Fruit fly (Drosophila melanogaster) whole organism, embryonic: ENCODE data around the gene VhaM9.7-c.

ENCODE experiments used
- Abd-B ChIP-seq: fragments of 200-800 bp; sonication (Bioruptor generic); optimal IDR thresholded peaks from 2 replicates; lab custom pipeline; 2018; ENCODE audit warnings: missing biosample characterization, mild to moderate bottlenecking, missing genetic modification characterization, moderate library complexity
- CG10147 ChIP-seq: fragments of 200-800 bp; sonication (Bioruptor generic); optimal IDR thresholded peaks from 2 replicates; lab custom pipeline; 2019; ENCODE audit warnings: missing biosample characterization, mild to moderate bottlenecking, missing genetic modification characterization, moderate library complexity
- CG10431 ChIP-seq: fragments of 200-800 bp; sonication (Bioruptor generic); optimal IDR thresholded peaks from 3 replicates; lab custom pipeline; 2018; ENCODE audit warnings: missing biosample characterization, mild to moderate bottlenecking, missing genetic modification characterization
- CG10543 ChIP-seq: fragments of 200-800 bp; sonication (Bioruptor generic); optimal IDR thresholded peaks from 3 replicates; lab custom pipeline; 2017; ENCODE audit warnings: missing biosample characterization, mild to moderate bottlenecking, missing genetic modification characterization, moderate library complexity
- CG10654 ChIP-seq: fragments of 200-800 bp; sonication (Bioruptor generic); optimal IDR thresholded peaks from 2 replicates; lab custom pipeline; 2016; ENCODE audit warnings: missing biosample characterization, missing genetic modification characterization
- CG10959 ChIP-seq: fragments of 200-800 bp; sonication (Bioruptor generic); IDR thresholded peaks from 2 replicates; pipeline ENCODE4 v1.3.6; 2022; ENCODE audit warnings: missing biosample characterization, missing genetic modification characterization
- CG13424 ChIP-seq: fragments of 200-800 bp; sonication (Bioruptor generic); optimal IDR thresholded peaks from 2 replicates; lab custom pipeline; 2019; ENCODE audit warnings: missing biosample characterization, mild to moderate bottlenecking, missing genetic modification characterization, moderate library complexity
- CG17361 ChIP-seq: fragments of 200-800 bp; sonication (Bioruptor generic); IDR thresholded peaks from 3 replicates; pipeline ENCODE4 v1.3.6; 2022; ENCODE audit warnings: missing biosample characterization, missing genetic modification characterization
- CG17912 ChIP-seq: fragments of 200-800 bp; sonication (Bioruptor generic); optimal IDR thresholded peaks from 2 replicates; lab custom pipeline; 2018; ENCODE audit warnings: missing biosample characterization, mild to moderate bottlenecking, missing genetic modification characterization
- CG18262 ChIP-seq: fragments of 200-800 bp; optimal IDR thresholded peaks from 3 replicates; lab custom pipeline; 2019; ENCODE audit warnings: missing biosample characterization, mild to moderate bottlenecking, missing genetic modification characterization, moderate library complexity
- CG2712 ChIP-seq: fragments of 200-800 bp; optimal IDR thresholded peaks from 3 replicates; lab custom pipeline; 2019; ENCODE audit warnings: missing biosample characterization, mild to moderate bottlenecking, missing genetic modification characterization, moderate library complexity
- CG34224 ChIP-seq: fragments of 200-800 bp; sonication (Bioruptor generic); IDR thresholded peaks from 3 replicates; pipeline ENCODE4 v1.3.6; 2022; ENCODE audit warnings: missing biosample characterization, missing genetic modification characterization; ENCODE audit not compliant: partially characterized antibody
- CG34376 ChIP-seq: fragments of 200-800 bp; sonication (Bioruptor generic); optimal IDR thresholded peaks from 2 replicates; lab custom pipeline; 2018; ENCODE audit warnings: missing biosample characterization, mild to moderate bottlenecking, missing genetic modification characterization
- CG3995 ChIP-seq: fragments of 200-800 bp; sonication (Bioruptor generic); optimal IDR thresholded peaks from 3 replicates; lab custom pipeline; 2016; ENCODE audit warnings: missing biosample characterization, missing genetic modification characterization
- CG4328 ChIP-seq: fragments of 200-800 bp; sonication (Bioruptor generic); optimal IDR thresholded peaks from 3 replicates; lab custom pipeline; 2017; ENCODE audit warnings: missing biosample characterization, missing genetic modification reagents, missing genetic modification characterization
- CG5180 ChIP-seq: fragments of 200-800 bp; sonication (Bioruptor generic); optimal IDR thresholded peaks from 3 replicates; lab custom pipeline; 2017; ENCODE audit warnings: missing biosample characterization, missing genetic modification characterization, mild to moderate bottlenecking, moderate library complexity, missing genetic modification reagents
- CG8359 ChIP-seq: fragments of 200-800 bp; sonication (Bioruptor generic); optimal IDR thresholded peaks from 2 replicates; lab custom pipeline; 2017; ENCODE audit warnings: missing biosample characterization, mild to moderate bottlenecking, missing genetic modification characterization, borderline replicate concordance
- CG9727 ChIP-seq: fragments of 200-800 bp; sonication (Bioruptor generic); optimal IDR thresholded peaks from 3 replicates; lab custom pipeline; 2017; ENCODE audit warnings: missing biosample characterization, mild to moderate bottlenecking, missing genetic modification characterization
- CrebB ChIP-seq: fragments of 200-800 bp; sonication (Bioruptor generic); optimal IDR thresholded peaks from 3 replicates; lab custom pipeline; 2018; ENCODE audit warnings: missing biosample characterization, mild to moderate bottlenecking, missing genetic modification characterization
- Dbx ChIP-seq: fragments of 200-800 bp; sonication (Bioruptor generic); IDR thresholded peaks from 3 replicates; pipeline ENCODE4 v1.3.6; 2022; ENCODE audit warnings: missing biosample characterization, missing genetic modification characterization
- Dp ChIP-seq: fragments of 200-800 bp; sonication (Bioruptor generic); optimal IDR thresholded peaks from 2 replicates; lab custom pipeline; 2018; ENCODE audit warnings: missing biosample characterization, mild to moderate bottlenecking, missing genetic modification characterization, moderate library complexity
- Eip74EF ChIP-seq, 2 experiments: fragments of 200-800 bp in 1 of 2; fragments of >200 bp in 1 of 2; sonication (Bioruptor generic) in 1 of 2; optimal IDR thresholded peaks; 2 replicates each; lab custom pipeline; 2017 to 2019; ENCODE audit warnings: missing biosample characterization in 2 of 2, missing genetic modification characterization in 2 of 2, mild to moderate bottlenecking in 1 of 2, moderate library complexity in 1 of 2
- H15 ChIP-seq: fragments of 200-800 bp; sonication (Bioruptor generic); IDR thresholded peaks from 3 replicates; pipeline ENCODE4 v1.3.6; 2022; ENCODE audit warnings: missing biosample characterization, missing genetic modification characterization
- HmgD ChIP-seq: fragments of 200-800 bp; sonication (Bioruptor generic); optimal IDR thresholded peaks from 3 replicates; lab custom pipeline; 2016; ENCODE audit warnings: missing biosample characterization, missing genetic modification characterization
- MBD-R2 ChIP-seq: fragments of 200-800 bp; sonication (Bioruptor generic); IDR thresholded peaks from 2 replicates; pipeline ENCODE4 v1.3.6; 2022; ENCODE audit warnings: missing biosample characterization, missing genetic modification characterization
- Max ChIP-seq: fragments of 200-800 bp; sonication (Bioruptor generic); optimal IDR thresholded peaks from 2 replicates; lab custom pipeline; 2016; ENCODE audit warnings: missing biosample characterization, mild to moderate bottlenecking, missing genetic modification characterization
- Rx ChIP-seq: fragments of 200-800 bp; sonication (Bioruptor generic); IDR thresholded peaks from 2 replicates; pipeline ENCODE4 v1.3.6; 2022; ENCODE audit warnings: missing biosample characterization, missing genetic modification characterization
- Ssrp ChIP-seq: fragments of 200-800 bp; sonication (Bioruptor generic); optimal IDR thresholded peaks from 2 replicates; lab custom pipeline; 2018; ENCODE audit warnings: missing biosample characterization, mild to moderate bottlenecking, missing genetic modification characterization, moderate library complexity
- bbx ChIP-seq: fragments of 200-800 bp; sonication (Bioruptor generic); IDR thresholded peaks from 2 replicates; pipeline ENCODE4 v1.3.6; 2022; ENCODE audit warnings: missing biosample characterization, missing genetic modification characterization; ENCODE audit not compliant: partially characterized antibody
- btn ChIP-seq: fragments of 200-800 bp; sonication (Bioruptor generic); optimal IDR thresholded peaks from 2 replicates; lab custom pipeline; 2016; ENCODE audit warnings: missing biosample characterization, missing genetic modification characterization
- crc ChIP-seq: fragments of 200-800 bp; sonication (Bioruptor generic); optimal IDR thresholded peaks from 2 replicates; lab custom pipeline; 2016; ENCODE audit warnings: missing biosample characterization, missing genetic modification characterization
- dmrt99B ChIP-seq: fragments of 200-800 bp; sonication (Bioruptor generic); optimal IDR thresholded peaks from 2 replicates; lab custom pipeline; 2018; ENCODE audit warnings: missing biosample characterization, mild to moderate bottlenecking, missing genetic modification characterization, moderate library complexity
- jigr1 ChIP-seq: fragments of 200-800 bp; sonication (Bioruptor generic); IDR thresholded peaks from 3 replicates; pipeline ENCODE4 v1.3.6; 2022; ENCODE audit warnings: missing biosample characterization, missing genetic modification characterization
- kah ChIP-seq: fragments of 200-800 bp; sonication (Bioruptor generic); optimal IDR thresholded peaks from 2 replicates; lab custom pipeline; 2018; ENCODE audit warnings: missing biosample characterization, mild to moderate bottlenecking, missing genetic modification characterization
- lmd ChIP-seq: fragments of 200-800 bp; sonication (Bioruptor generic); IDR thresholded peaks from 2 replicates; pipeline ENCODE4 v1.3.6; 2022; ENCODE audit warnings: missing biosample characterization, missing genetic modification characterization
- mam ChIP-seq: fragments of 200-800 bp; sonication (Bioruptor generic); optimal IDR thresholded peaks from 3 replicates; lab custom pipeline; 2016; ENCODE audit warnings: missing biosample characterization, missing genetic modification characterization
- org-1 ChIP-seq: fragments of 200-800 bp; sonication (Bioruptor generic); optimal IDR thresholded peaks from 2 replicates; lab custom pipeline; 2017; ENCODE audit warnings: missing biosample characterization, missing genetic modification characterization
- phol ChIP-seq: fragments of 200-800 bp; sonication (Bioruptor generic); optimal IDR thresholded peaks from 3 replicates; lab custom pipeline; 2018; ENCODE audit warnings: missing biosample characterization, mild to moderate bottlenecking, missing genetic modification characterization, moderate library complexity
- ro ChIP-seq: fragments of 200-800 bp; sonication (Bioruptor generic); IDR thresholded peaks from 2 replicates; pipeline ENCODE4 v1.3.6; 2022; ENCODE audit warnings: missing biosample characterization, missing genetic modification characterization
- row ChIP-seq: fragments of 200-800 bp; sonication (Bioruptor generic); IDR thresholded peaks from 3 replicates; pipeline ENCODE4 v1.3.6; 2022; ENCODE audit warnings: missing biosample characterization, missing genetic modification characterization
- run ChIP-seq: fragments of 200-800 bp; sonication (Bioruptor generic); optimal IDR thresholded peaks from 3 replicates; lab custom pipeline; 2018; ENCODE audit warnings: missing biosample characterization, mild to moderate bottlenecking, missing genetic modification characterization
- sisA ChIP-seq: fragments of 200-800 bp; sonication (Bioruptor generic); IDR thresholded peaks from 2 replicates; pipeline ENCODE4 v1.3.6; 2022; ENCODE audit warnings: missing biosample characterization, missing genetic modification characterization
- tgo ChIP-seq: fragments of 200-800 bp; sonication (Bioruptor generic); IDR thresholded peaks from 3 replicates; pipeline ENCODE4 v1.3.6; 2022; ENCODE audit warnings: missing biosample characterization, missing genetic modification characterization
- tll ChIP-seq, 2 experiments: fragments of 200-800 bp in 1 of 2; fragments of >200 bp in 1 of 2; sonication (Bioruptor generic) in 1 of 2; optimal IDR thresholded peaks; 2 replicates each; lab custom pipeline; 2017 to 2019; ENCODE audit warnings: missing biosample characterization in 2 of 2, missing genetic modification characterization in 2 of 2, mild to moderate bottlenecking in 1 of 2, moderate library complexity in 1 of 2
- trem ChIP-seq: fragments of 200-800 bp; optimal IDR thresholded peaks from 3 replicates; lab custom pipeline; 2019; ENCODE audit warnings: missing biosample characterization, mild to moderate bottlenecking, missing genetic modification characterization, moderate library complexity
- tup ChIP-seq: fragments of 200-800 bp; sonication (Bioruptor generic); optimal IDR thresholded peaks from 2 replicates; lab custom pipeline; 2016; ENCODE audit warnings: missing biosample characterization, mild to moderate bottlenecking, missing genetic modification characterization, moderate library complexity
- unpg ChIP-seq: fragments of 200-800 bp; sonication (Bioruptor generic); optimal IDR thresholded peaks from 3 replicates; lab custom pipeline; 2018; ENCODE audit warnings: missing biosample characterization, mild to moderate bottlenecking, missing genetic modification characterization, moderate library complexity
- vnd ChIP-seq: fragments of 200-800 bp; sonication (Bioruptor generic); IDR thresholded peaks from 3 replicates; pipeline ENCODE4 v1.3.6; 2022; ENCODE audit warnings: missing biosample characterization, missing genetic modification characterization; ENCODE audit not compliant: partially characterized antibody
- zf30C ChIP-seq: fragments of 200-800 bp; sonication (Bioruptor generic); optimal IDR thresholded peaks from 3 replicates; lab custom pipeline; 2018; ENCODE audit warnings: missing biosample characterization, mild to moderate bottlenecking, missing genetic modification characterization

VhaM9.7-c gene

DNA sequence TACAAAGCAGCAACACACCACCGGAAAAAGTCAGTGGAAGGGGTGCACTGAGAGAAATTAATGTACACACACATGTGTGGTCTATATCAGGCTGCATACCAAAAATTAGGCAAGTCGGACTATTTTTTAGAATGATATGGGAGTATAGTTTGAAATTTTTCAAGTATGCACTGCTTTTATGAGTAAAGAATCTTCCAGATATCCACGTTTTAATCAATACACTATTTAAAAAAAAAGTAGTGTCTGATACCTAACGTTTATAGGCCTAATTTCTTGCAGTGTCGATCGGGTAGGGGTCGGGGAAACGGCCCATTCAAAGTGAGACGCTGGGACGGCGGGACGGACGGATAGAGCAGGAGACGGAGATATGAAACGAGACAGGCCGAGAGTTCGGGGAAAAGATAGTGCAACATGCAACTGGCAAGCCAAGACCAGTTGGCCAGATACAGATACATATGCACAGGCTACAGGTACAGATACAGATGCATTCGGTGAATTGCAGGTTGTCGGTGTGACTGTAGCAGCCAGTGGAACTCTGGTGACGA lies 43.8 kb upstream of the VhaM9.7-c start (continued):
- TF ChIP-seq CG10147 (GFP tag; lab: Kevin White, UChicago) (peak; percentile 75), Abd-B (GFP tag; lab: Kevin White, UChicago) (peak; percentile 93), CG8359 (GFP tag; lab: Kevin White, UChicago) (peak; percentile 90), vnd (GFP tag; lab: Robert Waterston, UW) (no peak), Eip74EF (GFP tag; optimal IDR thresholded peaks at IDR 0.05; lab: Kevin White, UChicago) (peak in 1 of 2 experiments; percentile 94), Dbx (GFP tag; lab: Robert Waterston, UW) (no peak), Max (peak; percentile 83), CG5180 (peak; percentile 85), run (peak; percentile 85), zf30C (GFP tag; lab: Kevin White, UChicago) (peak; percentile 99), CG18262 (peak; percentile 98), CG10543 (GFP tag; lab: Kevin White, UChicago) (peak; percentile 82), tll (GFP tag; optimal IDR thresholded peaks at IDR 0.05; lab: Kevin White, UChicago) (peak; percentile 85 to 93), CG10431 (GFP tag; lab: Kevin White, UChicago) (peak; percentile 89), kah (GFP tag; lab: Kevin White, UChicago) (peak; percentile 87), Rx (GFP tag; lab: Robert Waterston, UW) (peak; percentile 84), tgo (GFP tag; lab: Robert Waterston, UW) (peak; percentile 88), lmd (GFP tag; lab: Robert Waterston, UW) (peak; percentile 89), HmgD (GFP tag; lab: Kevin White, UChicago) (peak; percentile 84), jigr1 (GFP tag; lab: Robert Waterston, UW) (peak; percentile 89), crc (GFP tag; lab: Kevin White, UChicago) (peak; percentile 84), dmrt99B (tag; lab: Kevin White, UChicago) (peak; percentile 97), CG34224 (GFP tag; lab: Robert Waterston, UW) (no peak), org-1 (GFP tag; lab: Kevin White, UChicago) (peak; percentile 92), ro (GFP tag; lab: Robert Waterston, UW) (peak; percentile 75; the same call in 1 of the 2 replicates), CG34376 (GFP tag; lab: Kevin White, UChicago) (peak; percentile 26), mam (GFP tag; lab: Kevin White, UChicago) (peak; percentile 78), Dp (GFP tag; lab: Kevin White, UChicago) (no peak), CG3995 (GFP tag; lab: Kevin White, UChicago) (peak; percentile 26), Ssrp (peak; percentile 96), trem (tag; lab: Kevin White, UChicago) (peak; percentile 93), unpg (peak; percentile 92), H15 (peak; percentile 79), tup (GFP tag; lab: Kevin White, UChicago) (peak; percentile 71), CG10959 (GFP tag; lab: Robert Waterston, UW) (peak; percentile 95), CG17912 (peak; percentile 35), CG17361 (peak; percentile 97), phol (tag; lab: Kevin White, UChicago) (peak; percentile 97), CG4328 (GFP tag; lab: Kevin White, UChicago) (peak; percentile 86), row (GFP tag; lab: Robert Waterston, UW) (peak; percentile 96), CG10654 (GFP tag; lab: Kevin White, UChicago) (peak; percentile 91), btn (peak; percentile 94), CG9727 (peak; percentile 98), sisA (GFP tag; lab: Robert Waterston, UW) (peak; percentile 94), MBD-R2 (GFP tag; lab: Robert Waterston, UW) (peak; percentile 27; the same call in 1 of the 2 replicates), CG2712 (tag; lab: Kevin White, UChicago) (peak; percentile 98), bbx (GFP tag; lab: Robert Waterston, UW) (no peak), CG13424 (peak; percentile 95), CrebB (tag; lab: Kevin White, UChicago) (peak; percentile 83)
